Fruit fly (Drosophila melanogaster) whole organism: ENCODE data around the gene Muted.

Source experiments
- CG8478 ChIP-seq: fragments of >200 bp; optimal IDR thresholded peaks from 2 replicates; lab custom pipeline; 2018; ENCODE audit warnings: inconsistent platforms
- Dll ChIP-seq: fragments of >200 bp; optimal IDR thresholded peaks from 2 replicates; lab custom pipeline; 2017
- EcR ChIP-seq, 2 experiments: fragments of >200 bp; optimal IDR thresholded peaks; 2 replicates each; lab custom pipeline; 2017; ENCODE audit warnings: missing biosample characterization in 2 of 2, missing genetic modification characterization in 2 of 2, missing genetic modification reagents in 2 of 2
- pan ChIP-seq: fragments of >200 bp; optimal IDR thresholded peaks from 2 replicates; lab custom pipeline; 2017
- psq ChIP-seq: fragments of >200 bp; optimal IDR thresholded peaks from 2 replicates; lab custom pipeline; 2017
- usp ChIP-seq: fragments of >200 bp; optimal IDR thresholded peaks from 2 replicates; lab custom pipeline; 2017; ENCODE audit warnings: missing biosample characterization, missing genetic modification characterization, mixed read lengths

Gene Muted

DNA sequence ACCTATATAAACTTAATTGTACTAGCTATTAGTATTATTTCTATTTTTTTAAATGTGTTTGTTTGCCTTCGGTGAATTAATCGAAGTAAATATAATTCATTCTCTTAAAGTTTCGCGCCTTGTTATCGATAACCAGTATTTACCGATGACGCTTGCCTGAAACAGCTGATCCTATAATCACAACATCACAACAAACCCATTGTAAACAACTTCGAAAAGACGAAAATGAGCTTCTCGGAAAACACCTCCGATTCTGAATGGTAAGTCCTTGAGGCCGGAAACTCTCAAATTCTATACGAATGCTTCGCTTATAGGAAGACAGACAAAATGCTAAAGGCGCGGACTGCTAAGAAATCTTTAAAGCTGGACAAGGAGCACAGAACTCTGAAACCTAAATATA is 17.5 kb downstream of the Muted start, which contains the start of gene CG34149:
Gene CG34149, plus strand, starts transcription at position 187 of the 400 bp plus-strand sequence.
- TF ChIP-seq CG8478 (lab: Kevin White, UChicago) (no peak), pan (lab: Kevin White, UChicago) (no peak), usp (no peak), Dll (no peak), EcR (GFP tag; optimal IDR thresholded peaks at IDR 0.05; lab: Kevin White, UChicago) (no peak), psq (lab: Kevin White, UChicago) (no peak)

DNA sequence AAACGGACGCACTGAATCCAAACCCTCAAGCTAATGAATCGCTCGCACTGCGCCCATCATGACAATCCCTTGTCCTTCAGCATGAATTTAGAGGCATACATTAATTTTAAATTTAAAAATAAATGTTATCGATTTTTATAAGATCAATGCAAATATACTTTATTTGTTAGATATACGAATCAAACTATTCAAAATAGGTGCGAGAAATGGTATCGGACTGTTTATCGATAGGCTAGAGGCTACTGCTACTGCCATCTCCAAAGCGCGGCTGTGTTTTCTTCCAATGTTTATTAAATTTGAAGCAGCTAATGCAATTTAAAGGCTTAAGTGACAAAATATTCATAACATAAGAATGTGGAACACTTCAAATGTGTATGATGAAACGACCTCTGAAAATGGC is 18.7 kb downstream of the Muted start, which contains the start of gene CG43342:
Gene CG43342, plus strand, starts transcription at position 264 of the 400 bp plus-strand sequence.
- no peak for TF ChIP-seq psq (lab: Kevin White, UChicago)
- TF ChIP-seq EcR (GFP tag; optimal IDR thresholded peaks at IDR 0.05; lab: Kevin White, UChicago), result no peak
- no peak for TF ChIP-seq usp
- TF ChIP-seq Dll, result no peak
- TF ChIP-seq CG8478 (lab: Kevin White, UChicago), result no peak
- TF ChIP-seq pan (lab: Kevin White, UChicago), result no peak

DNA sequence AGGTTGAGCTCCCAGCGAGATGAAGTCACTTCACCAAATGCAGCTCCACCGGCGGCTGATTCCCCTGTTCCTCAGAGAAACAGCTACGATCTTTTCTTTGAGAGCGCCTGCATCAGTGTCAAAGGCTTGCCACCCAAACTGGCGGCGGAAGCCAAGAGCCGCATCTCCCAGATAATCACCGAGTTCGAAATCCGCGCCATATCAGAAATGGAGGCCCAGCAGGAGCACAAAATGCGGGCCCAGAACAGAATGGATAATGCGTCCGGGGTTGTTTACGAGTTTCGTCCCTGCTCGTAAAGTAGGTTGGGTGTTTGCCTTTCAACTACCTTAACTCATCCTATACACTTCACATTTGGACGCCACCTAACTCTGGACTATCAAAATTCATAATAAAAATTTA is 19.3 kb downstream of the Muted start, which contains the start of gene Gpdh3:
Gene Gpdh3, plus strand, starts transcription at position 301 of the 400 bp plus-strand sequence.
- no peak for TF ChIP-seq pan (lab: Kevin White, UChicago)
- TF ChIP-seq usp, result no peak
- TF ChIP-seq EcR (GFP tag; optimal IDR thresholded peaks at IDR 0.05; lab: Kevin White, UChicago), result no peak
- TF ChIP-seq CG8478 (lab: Kevin White, UChicago), result no peak
- TF ChIP-seq Dll, result no peak
- TF ChIP-seq psq (lab: Kevin White, UChicago), result no peak

DNA sequence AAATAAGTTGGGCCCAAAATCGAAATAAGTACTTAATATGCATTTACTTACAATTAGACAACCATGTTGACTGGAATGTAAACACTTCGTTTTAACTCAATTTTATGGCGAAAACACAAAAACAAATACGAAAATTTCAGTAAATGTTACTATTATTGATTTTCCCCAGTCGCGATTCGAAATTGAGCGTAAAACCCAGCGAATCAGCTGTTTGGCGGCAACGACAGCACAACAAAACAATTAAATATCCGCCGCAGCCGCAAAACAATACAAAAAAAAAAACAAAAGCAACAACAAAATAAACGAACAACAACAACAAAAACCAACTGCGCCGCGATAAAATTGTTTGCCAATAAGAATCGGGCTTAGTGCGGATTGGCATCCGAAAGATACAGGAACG is 27.2 kb downstream of the Muted start, which contains the start of the genes CAH8 and CG7059:
Gene CAH8, minus strand, starts transcription at position 101 of the 400 bp plus-strand sequence.
Gene CG7059, plus strand, starts transcription at position 167 of the 400 bp plus-strand sequence.
- TF ChIP-seq pan (lab: Kevin White, UChicago), result no peak
- TF ChIP-seq CG8478 (lab: Kevin White, UChicago), result no peak
- TF ChIP-seq EcR (GFP tag; optimal IDR thresholded peaks at IDR 0.05; lab: Kevin White, UChicago), result no peak

DNA sequence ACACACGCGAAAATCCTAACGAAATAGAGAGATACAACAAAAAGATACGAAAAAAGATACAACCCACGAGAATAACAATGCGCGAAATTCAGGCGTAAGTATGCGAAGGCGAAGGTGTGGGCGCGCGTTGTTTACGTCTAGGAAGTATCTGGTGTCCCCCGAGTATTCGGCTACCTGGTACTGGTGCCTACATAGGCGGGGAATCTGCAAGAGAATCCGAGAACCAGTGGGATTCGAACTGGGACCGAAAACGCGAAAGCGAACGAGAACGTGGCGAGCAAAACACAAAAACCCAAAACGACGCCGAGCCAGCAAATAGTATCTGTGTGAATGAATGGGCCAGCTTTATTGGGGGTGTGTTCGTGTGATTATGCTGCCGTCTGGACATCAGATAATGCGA is 27.7 kb downstream of the Muted start:
- TF ChIP-seq pan (lab: Kevin White, UChicago) (no peak), CG8478 (lab: Kevin White, UChicago) (no peak), Dll (no peak), usp (no peak), EcR (GFP tag; optimal IDR thresholded peaks at IDR 0.05; lab: Kevin White, UChicago) (no peak), psq (lab: Kevin White, UChicago) (no peak)

DNA sequence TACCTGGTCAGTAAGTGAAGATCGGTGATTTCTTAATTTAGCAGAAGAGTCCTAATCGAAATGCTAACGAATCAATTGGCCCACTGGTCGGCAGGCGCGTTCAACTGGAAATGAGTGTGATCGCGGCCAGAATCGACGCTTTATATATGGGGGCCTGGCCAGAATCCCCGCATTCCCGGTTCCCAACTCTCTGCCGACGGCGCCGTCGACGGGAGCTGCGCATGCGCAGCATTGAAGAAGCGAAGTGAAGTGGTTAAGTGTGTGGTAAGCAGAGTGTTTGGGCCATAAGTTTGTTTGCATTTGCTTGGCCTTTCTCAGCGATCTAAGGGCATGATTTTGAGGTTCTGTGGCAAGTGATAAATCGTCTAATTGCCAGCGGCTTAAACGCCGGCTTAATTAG is 31.6 kb downstream of the Muted start, which contains the start of gene CG13857:
Gene CG13857, minus strand, starts transcription at position 101 of the 400 bp plus-strand sequence.
- no peak for TF ChIP-seq pan (lab: Kevin White, UChicago)
- no peak for TF ChIP-seq psq (lab: Kevin White, UChicago)
- TF ChIP-seq CG8478 (lab: Kevin White, UChicago), result no peak
- TF ChIP-seq EcR (GFP tag; optimal IDR thresholded peaks at IDR 0.05; lab: Kevin White, UChicago), result no peak
- TF ChIP-seq Dll, result no peak
- TF ChIP-seq usp, result no peak

DNA sequence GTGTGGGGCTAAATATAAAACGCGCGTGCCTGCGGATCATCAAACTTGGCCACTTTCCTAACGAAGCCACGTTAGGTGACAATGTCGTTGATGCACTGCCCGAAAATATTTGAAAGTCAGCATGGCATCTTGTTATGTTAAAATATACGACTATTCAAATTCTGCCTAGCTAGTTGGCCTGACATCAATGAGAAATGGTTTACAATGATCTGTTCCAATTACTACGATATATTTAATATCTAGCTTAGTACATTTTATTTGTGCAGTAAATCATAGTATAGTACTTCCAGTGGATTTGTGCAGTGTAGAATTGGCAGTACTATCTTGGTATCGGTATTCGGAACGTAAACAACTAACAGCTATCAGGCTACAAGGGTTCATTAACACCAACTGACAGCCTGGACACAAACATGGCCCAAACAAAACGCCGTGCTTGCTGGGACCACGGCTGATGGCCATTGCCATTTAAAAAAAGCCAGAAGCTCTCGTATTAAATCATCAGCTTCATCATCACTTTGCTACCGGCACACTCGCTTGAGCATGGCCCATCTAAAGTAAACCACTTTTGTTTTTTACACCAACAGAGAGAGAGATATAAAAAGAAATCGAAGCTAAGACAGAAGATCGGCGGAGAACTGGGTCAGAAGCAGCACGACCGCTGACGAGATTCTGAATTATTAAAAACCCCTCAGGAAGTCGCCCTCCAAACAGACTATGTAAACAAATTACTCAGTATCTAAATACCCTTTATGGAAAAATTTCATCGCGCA is 33.2 kb downstream of the Muted start:
- TF ChIP-seq psq (lab: Kevin White, UChicago) (no peak), Dll (no peak), CG8478 (lab: Kevin White, UChicago) (no peak), pan (lab: Kevin White, UChicago) (no peak), usp (no peak), EcR (GFP tag; optimal IDR thresholded peaks at IDR 0.05; lab: Kevin White, UChicago) (no peak)

DNA sequence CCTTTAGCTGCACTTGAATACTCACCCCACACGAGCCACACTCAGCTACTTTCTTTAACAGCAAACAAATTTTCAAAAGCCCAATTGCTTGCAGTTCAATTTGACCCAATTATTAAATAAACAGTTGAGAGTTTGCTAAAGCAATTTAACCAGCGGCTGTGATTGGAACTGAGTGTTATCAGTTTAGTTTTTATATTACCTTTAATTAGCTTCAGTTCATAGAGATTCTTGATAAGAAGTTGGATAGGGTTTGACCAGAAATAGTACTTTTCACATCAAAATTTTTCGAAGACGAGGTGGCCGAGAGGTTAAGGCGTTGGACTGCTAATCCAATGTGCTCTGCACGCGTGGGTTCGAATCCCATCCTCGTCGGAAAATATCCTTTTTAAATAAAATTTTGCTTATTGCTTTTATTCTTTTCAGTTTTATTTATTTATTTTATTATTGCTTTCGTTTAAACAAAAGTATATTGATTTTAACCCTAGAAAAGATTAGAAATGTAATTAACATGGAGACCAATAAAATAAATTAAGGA is 33.9 kb downstream of the Muted start:
- TF ChIP-seq Dll (no peak), EcR (GFP tag; optimal IDR thresholded peaks at IDR 0.05; lab: Kevin White, UChicago) (no peak), pan (lab: Kevin White, UChicago) (no peak), CG8478 (lab: Kevin White, UChicago) (no peak), psq (lab: Kevin White, UChicago) (no peak), usp (no peak)

DNA sequence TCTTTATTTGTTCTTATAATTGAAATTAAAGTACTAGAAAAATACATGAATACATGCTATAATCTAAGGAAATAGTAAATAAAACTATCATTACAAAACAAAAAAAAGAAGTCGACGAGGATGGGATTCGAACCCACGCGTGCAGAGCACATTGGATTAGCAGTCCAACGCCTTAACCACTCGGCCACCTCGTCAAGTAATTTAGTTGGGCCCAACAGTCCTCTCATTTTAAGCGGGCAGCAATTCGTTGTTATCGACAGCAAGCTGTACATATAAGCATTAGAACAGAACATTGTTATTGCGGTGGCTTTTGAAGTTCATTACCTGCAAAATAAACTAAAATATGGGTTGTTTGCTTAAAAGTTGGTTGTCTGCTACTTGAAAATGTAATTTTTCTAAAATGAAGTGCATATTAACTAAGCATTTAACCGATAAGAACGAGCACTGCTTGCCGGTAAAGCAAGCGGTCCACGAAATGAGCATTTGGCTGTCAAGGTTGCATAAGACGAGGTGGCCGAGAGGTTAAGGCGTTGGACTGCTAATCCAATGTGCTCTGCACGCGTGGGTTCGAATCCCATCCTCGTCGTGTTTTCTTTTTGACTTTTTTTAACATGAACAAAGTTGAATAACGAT is 34.8 kb downstream of the Muted start:
- peak; percentile 44 for TF ChIP-seq CG8478 (lab: Kevin White, UChicago)
- no peak for TF ChIP-seq EcR (GFP tag; optimal IDR thresholded peaks at IDR 0.05; lab: Kevin White, UChicago)
- no peak for TF ChIP-seq usp
- no peak for TF ChIP-seq psq (lab: Kevin White, UChicago)
- no peak for TF ChIP-seq Dll

DNA sequence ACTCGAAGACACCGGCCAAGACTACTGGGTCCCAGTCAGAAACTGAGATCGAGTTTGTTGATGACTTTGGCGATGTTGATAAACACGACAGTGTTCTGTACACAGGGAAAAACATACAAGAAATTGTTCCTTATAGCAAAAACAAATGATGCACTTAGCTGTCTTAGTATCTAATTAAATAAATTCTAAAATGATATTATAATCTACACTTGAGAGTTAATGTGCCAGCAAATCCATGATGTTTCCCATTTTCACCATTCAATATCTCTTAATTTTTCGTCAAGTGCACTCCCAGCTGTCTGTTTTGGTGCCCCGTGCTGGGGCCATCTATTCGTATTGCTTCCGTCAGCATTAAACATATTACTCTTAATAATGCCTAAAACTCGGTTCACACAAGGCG is 37.8 kb downstream of the Muted start:
- TF ChIP-seq pan (lab: Kevin White, UChicago) (no peak), EcR (GFP tag; optimal IDR thresholded peaks at IDR 0.05; lab: Kevin White, UChicago) (no peak), CG8478 (lab: Kevin White, UChicago) (no peak), Dll (no peak), psq (lab: Kevin White, UChicago) (no peak), usp (no peak)

DNA sequence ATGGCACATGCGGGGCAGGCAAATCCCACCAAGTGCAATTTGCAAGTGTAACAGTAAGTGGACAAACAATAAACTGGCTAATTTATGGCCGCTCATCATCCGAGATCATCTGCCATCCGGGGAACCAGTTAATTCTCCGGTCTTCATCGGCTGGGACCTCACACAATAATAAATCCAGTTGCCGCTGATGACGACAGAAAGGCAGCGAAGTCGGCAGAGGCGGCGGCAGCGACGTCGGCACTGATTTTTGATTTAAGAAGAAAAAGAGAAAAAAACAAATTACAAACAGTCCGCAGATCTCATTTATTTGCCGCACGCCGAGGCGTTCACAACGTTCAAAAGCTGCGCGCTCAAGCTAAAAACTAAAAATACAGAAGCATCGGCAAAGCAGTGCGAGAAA is 39.9 kb downstream of the Muted start, which contains the start of gene CG13856:
Gene CG13856, plus strand, starts transcription at position 301 of the 400 bp plus-strand sequence.
- no peak for TF ChIP-seq Dll

DNA sequence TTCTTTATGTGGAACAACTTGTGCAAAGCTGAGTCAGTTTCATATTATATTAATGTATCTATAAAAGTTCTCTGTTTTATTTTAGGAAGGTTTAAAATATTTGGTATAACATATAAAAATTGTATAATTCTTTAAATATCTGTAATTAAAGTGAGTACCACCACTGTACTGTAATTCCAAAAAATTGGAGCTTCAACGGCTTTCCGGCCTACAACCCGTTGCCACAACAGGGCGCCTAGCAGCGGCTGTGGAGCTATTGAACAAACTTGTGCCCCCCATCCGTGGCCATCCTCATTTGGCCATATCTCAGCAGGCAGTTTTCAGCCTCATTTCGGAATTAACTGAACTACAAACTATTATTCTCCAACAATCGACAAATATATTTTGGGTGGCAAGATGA is 43.2 kb downstream of the Muted start, which contains the start of gene CG13855:
Gene CG13855, plus strand, starts transcription at position 301 of the 400 bp plus-strand sequence.
- TF ChIP-seq pan (lab: Kevin White, UChicago), result no peak
- TF ChIP-seq usp, result no peak
- TF ChIP-seq EcR (GFP tag; optimal IDR thresholded peaks at IDR 0.05; lab: Kevin White, UChicago), result no peak
- TF ChIP-seq Dll, result no peak
- TF ChIP-seq psq (lab: Kevin White, UChicago), result no peak
- no peak for TF ChIP-seq CG8478 (lab: Kevin White, UChicago)
